Fruit fly (Drosophila melanogaster): Measurements from ENCODE around the gene Spn.

Spn gene

DNA sequence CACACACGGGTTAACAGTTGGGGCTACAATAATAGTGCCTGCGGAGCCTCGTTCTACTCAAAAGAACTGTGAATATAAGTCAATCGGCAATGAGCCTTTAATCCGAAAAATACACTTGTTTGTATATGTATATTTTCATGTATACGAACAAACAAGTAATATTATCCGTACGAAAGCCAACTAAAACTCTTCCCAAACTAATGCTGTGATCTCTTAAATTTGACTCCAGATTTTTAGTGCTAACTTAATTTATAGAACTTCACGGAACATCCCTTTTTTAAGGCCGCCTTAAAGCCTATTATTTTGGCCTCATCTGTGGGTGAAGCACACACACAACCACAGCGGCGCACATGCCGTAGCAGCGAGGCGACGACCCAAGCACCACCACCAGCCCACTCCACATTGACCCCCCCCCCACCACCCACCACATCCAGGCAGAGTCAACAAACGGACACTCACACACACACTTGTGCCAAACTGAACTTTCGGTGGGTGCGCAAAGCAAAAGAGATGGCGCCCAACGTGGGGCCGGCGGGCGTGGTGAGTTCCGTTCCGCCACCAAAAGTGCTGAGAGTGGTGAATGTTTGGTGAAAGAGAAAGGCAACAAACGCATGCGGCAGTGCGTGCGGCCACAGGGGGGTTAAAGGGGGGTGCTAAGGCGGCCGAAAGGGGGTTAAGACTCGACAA is 30.2 kb upstream of the Spn start (continued):
- TF ChIP-seq CG13287 (GFP tag; IDR thresholded peaks at IDR 0.05; ENCODE audit: partially characterized antibody) (0 out of 2 replicates have a peak, but pooled peaks have one; percentile 18), sd (tag; optimal IDR thresholded peaks at IDR 0.05) (peak; percentile 19), CG6272 (GFP tag; IDR thresholded peaks at IDR 0.05) (0 out of 2 replicates have a peak, but pooled peaks have one; percentile 41), dm (GFP tag; optimal IDR thresholded peaks at IDR 0.05) (peak; percentile 68), CG6683 (GFP tag; optimal IDR thresholded peaks at IDR 0.05) (peak; percentile 78), Atf3 (GFP tag; optimal IDR thresholded peaks at IDR 0.05) (peak; percentile 36), CG3281 (GFP tag; optimal IDR thresholded peaks at IDR 0.05) (peak; percentile 86), hbn (GFP tag; IDR thresholded peaks at IDR 0.05; ENCODE audit: partially characterized antibody) (0 out of 2 replicates have a peak, but pooled peaks have one; percentile 26), CG42726 (GFP tag; IDR thresholded peaks at IDR 0.05; ENCODE audit: partially characterized antibody) (no peak), chn (GFP tag; optimal IDR thresholded peaks at IDR 0.05) (peak; percentile 77), CG6765 (GFP tag; optimal IDR thresholded peaks at IDR 0.05) (no peak), CG4360 (GFP tag; IDR thresholded peaks at IDR 0.05) (no peak), dmrt11E (tag; optimal IDR thresholded peaks at IDR 0.05) (peak; percentile 65), CG30020 (tag; optimal IDR thresholded peaks at IDR 0.05) (peak; percentile 35), en (GFP tag; optimal IDR thresholded peaks at IDR 0.05) (peak; percentile 60), CG10267 (tag; optimal IDR thresholded peaks at IDR 0.05) (peak; percentile 72), CG3726 (GFP tag; IDR thresholded peaks at IDR 0.05) (no peak), eyg (GFP tag; optimal IDR thresholded peaks at IDR 0.05) (peak; percentile 64), B-H2 (GFP tag; optimal IDR thresholded peaks at IDR 0.05) (no peak), CG15479 (GFP tag; optimal IDR thresholded peaks at IDR 0.05) (no peak), CG16779 (GFP tag; IDR thresholded peaks at IDR 0.05) (no peak), ewg (GFP tag; optimal IDR thresholded peaks at IDR 0.05) (peak; percentile 55), crc (GFP tag; optimal IDR thresholded peaks at IDR 0.05) (peak; percentile 66), p53 (GFP tag; optimal IDR thresholded peaks at IDR 0.05) (no peak), zen2 (GFP tag; IDR thresholded peaks at IDR 0.05; ENCODE audit: partially characterized antibody) (no peak), CG2116 (GFP tag; optimal IDR thresholded peaks at IDR 0.05) (peak; percentile 52), CG14014 (GFP tag; IDR thresholded peaks at IDR 0.05) (no peak; the same call in none of the 2 replicates), tup (GFP tag; optimal IDR thresholded peaks at IDR 0.05) (peak; percentile 62), CG2875 (GFP tag; optimal IDR thresholded peaks at IDR 0.05) (peak; percentile 73), tin (GFP tag; optimal IDR thresholded peaks at IDR 0.05) (peak; percentile 70), Ravus (GFP tag; IDR thresholded peaks at IDR 0.05) (peak; percentile 27; the same call in 1 of the 2 replicates), lmd (GFP tag; IDR thresholded peaks at IDR 0.05) (peak; percentile 82), Dad (GFP tag; optimal IDR thresholded peaks at IDR 0.05) (peak; percentile 59), Meics (GFP tag; optimal IDR thresholded peaks at IDR 0.05) (peak; percentile 88), al (GFP tag; IDR thresholded peaks at IDR 0.05) (0 out of 2 replicates have a peak, but pooled peaks have one; percentile 46), CG1233 (GFP tag; optimal IDR thresholded peaks at IDR 0.05) (peak; percentile 78), NfI (GFP tag; optimal IDR thresholded peaks at IDR 0.05) (peak; percentile 82), Hsf (GFP tag; optimal IDR thresholded peaks at IDR 0.05) (peak; percentile 73), fd96Cb (tag; optimal IDR thresholded peaks at IDR 0.05) (peak; percentile 83), CG7745 (tag; optimal IDR thresholded peaks at IDR 0.05) (no peak), BEAF-32 (GFP tag; optimal IDR thresholded peaks at IDR 0.05) (no peak), CG1792 (GFP tag; optimal IDR thresholded peaks at IDR 0.05) (no peak), amos (GFP tag; IDR thresholded peaks at IDR 0.05; ENCODE audit: partially characterized antibody) (peak; percentile 29; the same call in 1 of the 2 replicates), HHEX (GFP tag; optimal IDR thresholded peaks at IDR 0.05) (peak; percentile 85), ERR (GFP tag; optimal IDR thresholded peaks at IDR 0.05) (peak; percentile 64), CG10654 (GFP tag; optimal IDR thresholded peaks at IDR 0.05) (peak; percentile 65), crol (GFP tag; IDR thresholded peaks at IDR 0.05) (peak; percentile 97), fu2 (GFP tag; optimal IDR thresholded peaks at IDR 0.05) (peak; percentile 68)
